Fruit fly (Drosophila melanogaster) whole organism, embryonic: ENCODE measurements around the gene CG42538.
A peak's percentile ranks its signal among the peaks of the same experiment; 100 is the strongest.

Source experiments
- CG11085 ChIP-seq: fragments of 200-800 bp; sonication (Bioruptor generic); IDR thresholded peaks from 2 replicates; pipeline ENCODE4 v1.3.6; 2022; ENCODE audit warnings: missing biosample characterization, missing genetic modification characterization
- CG11696 ChIP-seq: fragments of 200-800 bp; sonication (Bioruptor generic); IDR thresholded peaks from 2 replicates; pipeline ENCODE4 v1.3.6; 2022; ENCODE audit warnings: missing biosample characterization, missing genetic modification characterization
- CG1233 ChIP-seq: fragments of 200-800 bp; sonication (Bioruptor generic); optimal IDR thresholded peaks from 4 replicates; lab custom pipeline; 2018; ENCODE audit warnings: missing biosample characterization, mild to moderate bottlenecking, missing genetic modification characterization
- CG15073 ChIP-seq: fragments of 200-800 bp; sonication (Bioruptor generic); optimal IDR thresholded peaks from 2 replicates; lab custom pipeline; 2016; ENCODE audit warnings: missing biosample characterization, missing genetic modification characterization
- CG15601 ChIP-seq: fragments of 200-800 bp; sonication (Bioruptor generic); optimal IDR thresholded peaks from 3 replicates; lab custom pipeline; 2019; ENCODE audit warnings: missing biosample characterization, mild to moderate bottlenecking, missing genetic modification characterization, moderate library complexity
- CG1603 ChIP-seq: fragments of 200-800 bp; sonication (Bioruptor generic); optimal IDR thresholded peaks from 2 replicates; lab custom pipeline; 2019; ENCODE audit warnings: missing biosample characterization, mild to moderate bottlenecking, missing genetic modification characterization, moderate library complexity
- CG17912 ChIP-seq: fragments of 200-800 bp; sonication (Bioruptor generic); optimal IDR thresholded peaks from 2 replicates; lab custom pipeline; 2018; ENCODE audit warnings: missing biosample characterization, mild to moderate bottlenecking, missing genetic modification characterization
- CG1792 ChIP-seq: fragments of 200-800 bp; sonication (Bioruptor generic); optimal IDR thresholded peaks from 2 replicates; lab custom pipeline; 2016; ENCODE audit warnings: missing biosample characterization, missing genetic modification characterization
- CG2199 ChIP-seq: fragments of 200-800 bp; sonication (Bioruptor generic); IDR thresholded peaks from 3 replicates; pipeline ENCODE4 v1.3.6; 2022; ENCODE audit warnings: missing biosample characterization, missing genetic modification characterization
- CG31388 ChIP-seq: fragments of 200-800 bp; sonication (Bioruptor generic); optimal IDR thresholded peaks from 2 replicates; lab custom pipeline; 2016; ENCODE audit warnings: missing biosample characterization, missing genetic modification characterization
- CG3407 ChIP-seq: fragments of 200-800 bp; sonication (Bioruptor generic); optimal IDR thresholded peaks from 2 replicates; lab custom pipeline; 2018; ENCODE audit warnings: missing biosample characterization, mild to moderate bottlenecking, missing genetic modification characterization
- CG34422 ChIP-seq: fragments of 200-800 bp; sonication (Bioruptor generic); IDR thresholded peaks from 3 replicates; pipeline ENCODE4 v1.3.6; 2022; ENCODE audit warnings: missing biosample characterization, missing genetic modification characterization
- CG3838 ChIP-seq: fragments of 200-800 bp; sonication (Bioruptor generic); optimal IDR thresholded peaks from 3 replicates; lab custom pipeline; 2016; ENCODE audit warnings: missing biosample characterization, missing genetic modification characterization
- CG4360 ChIP-seq: fragments of 200-800 bp; sonication (Bioruptor generic); IDR thresholded peaks from 2 replicates; pipeline ENCODE4 v1.3.6; 2022; ENCODE audit warnings: missing biosample characterization, missing genetic modification characterization
- CG4854 ChIP-seq: fragments of 200-800 bp; sonication (Bioruptor generic); optimal IDR thresholded peaks from 2 replicates; lab custom pipeline; 2016; ENCODE audit warnings: missing biosample characterization, missing genetic modification characterization, inconsistent platforms
- CG6854 ChIP-seq: fragments of 200-800 bp; sonication (Bioruptor generic); optimal IDR thresholded peaks from 3 replicates; lab custom pipeline; 2017; ENCODE audit warnings: missing biosample characterization, mild to moderate bottlenecking, missing genetic modification characterization
- CG7963 ChIP-seq: fragments of 200-800 bp; sonication (Bioruptor generic); IDR thresholded peaks from 3 replicates; pipeline ENCODE4 v1.3.6; 2022; ENCODE audit warnings: missing biosample characterization, missing genetic modification characterization; ENCODE audit not compliant: partially characterized antibody
- CG8290 ChIP-seq, 3 experiments: fragments of 200-800 bp; sonication (Bioruptor generic); optimal IDR thresholded peaks; 2 replicates each; lab custom pipeline; 2016 to 2019; ENCODE audit warnings: missing biosample characterization in 3 of 3, missing genetic modification characterization in 3 of 3, mild to moderate bottlenecking in 2 of 3, moderate library complexity in 1 of 3
- CG8944 ChIP-seq: fragments of 200-800 bp; sonication (Bioruptor generic); optimal IDR thresholded peaks from 3 replicates; lab custom pipeline; 2016; ENCODE audit warnings: missing biosample characterization, missing genetic modification characterization
- CG9727 ChIP-seq: fragments of 200-800 bp; sonication (Bioruptor generic); optimal IDR thresholded peaks from 3 replicates; lab custom pipeline; 2017; ENCODE audit warnings: missing biosample characterization, mild to moderate bottlenecking, missing genetic modification characterization
- CG9876 ChIP-seq: fragments of 200-800 bp; sonication (Bioruptor generic); optimal IDR thresholded peaks from 2 replicates; lab custom pipeline; 2016; ENCODE audit warnings: missing biosample characterization, missing genetic modification characterization
- Camta ChIP-seq: fragments of 200-800 bp; sonication (Bioruptor generic); optimal IDR thresholded peaks from 2 replicates; lab custom pipeline; 2016; ENCODE audit warnings: missing biosample characterization, missing genetic modification characterization
- Dad ChIP-seq: fragments of 200-800 bp; sonication (Bioruptor generic); optimal IDR thresholded peaks from 3 replicates; lab custom pipeline; 2016; ENCODE audit warnings: missing biosample characterization, missing genetic modification characterization
- Dbx ChIP-seq: fragments of 200-800 bp; sonication (Bioruptor generic); IDR thresholded peaks from 3 replicates; pipeline ENCODE4 v1.3.6; 2022; ENCODE audit warnings: missing biosample characterization, missing genetic modification characterization
- Dll ChIP-seq: fragments of 200-800 bp; sonication (Bioruptor generic); IDR thresholded peaks from 4 replicates; pipeline ENCODE4 v1.3.6; 2022; ENCODE audit warnings: missing biosample characterization, missing genetic modification characterization; ENCODE audit not compliant: partially characterized antibody
- Dref ChIP-seq: fragments of 200-800 bp; sonication (Bioruptor generic); IDR thresholded peaks from 2 replicates; pipeline ENCODE4 v1.3.6; 2022; ENCODE audit warnings: missing biosample characterization, missing genetic modification characterization
- Ets97D ChIP-seq: fragments of 200-800 bp; sonication (Bioruptor generic); optimal IDR thresholded peaks from 3 replicates; lab custom pipeline; 2016; ENCODE audit warnings: missing biosample characterization, missing genetic modification characterization
- Gug ChIP-seq: fragments of 200-800 bp; sonication (Bioruptor generic); IDR thresholded peaks from 4 replicates; pipeline ENCODE4 v1.3.6; 2022; ENCODE audit warnings: missing biosample characterization, missing genetic modification characterization
- H15 ChIP-seq: fragments of 200-800 bp; sonication (Bioruptor generic); IDR thresholded peaks from 3 replicates; pipeline ENCODE4 v1.3.6; 2022; ENCODE audit warnings: missing biosample characterization, missing genetic modification characterization
- HLH54F ChIP-seq: fragments of 200-800 bp; sonication (Bioruptor generic); optimal IDR thresholded peaks from 3 replicates; lab custom pipeline; 2016; ENCODE audit warnings: missing biosample characterization, missing genetic modification characterization
- Nf-YB ChIP-seq: fragments of 200-800 bp; sonication (Bioruptor generic); optimal IDR thresholded peaks from 3 replicates; lab custom pipeline; 2019; ENCODE audit warnings: missing biosample characterization, mild to moderate bottlenecking, missing genetic modification characterization, moderate library complexity
- Poxn ChIP-seq: fragments of 200-800 bp; sonication (Bioruptor generic); IDR thresholded peaks from 2 replicates; pipeline ENCODE4 v1.3.6; 2022; ENCODE audit warnings: missing biosample characterization, missing genetic modification characterization
- Rfx ChIP-seq: fragments of 200-800 bp; sonication (Bioruptor generic); IDR thresholded peaks from 2 replicates; pipeline ENCODE4 v1.3.6; 2022; ENCODE audit warnings: missing biosample characterization, missing genetic modification characterization
- Xbp1 ChIP-seq: fragments of 200-800 bp; sonication (Bioruptor generic); optimal IDR thresholded peaks from 3 replicates; lab custom pipeline; 2016; ENCODE audit warnings: missing biosample characterization, mild to moderate bottlenecking, missing genetic modification characterization
- ap ChIP-seq: fragments of 200-800 bp; sonication (Bioruptor generic); IDR thresholded peaks from 2 replicates; pipeline ENCODE4 v1.3.6; 2022; ENCODE audit warnings: missing biosample characterization, missing genetic modification characterization
- ara ChIP-seq: fragments of 200-800 bp; sonication (Bioruptor generic); IDR thresholded peaks from 2 replicates; pipeline ENCODE4 v1.3.6; 2022; ENCODE audit warnings: missing biosample characterization, missing genetic modification characterization
- bigmax ChIP-seq: fragments of 200-800 bp; sonication (Bioruptor generic); optimal IDR thresholded peaks from 2 replicates; lab custom pipeline; 2018; ENCODE audit warnings: missing biosample characterization, mild to moderate bottlenecking, missing genetic modification characterization
- chm ChIP-seq: fragments of 200-800 bp; sonication (Bioruptor generic); IDR thresholded peaks from 2 replicates; pipeline ENCODE4 v1.3.6; 2022; ENCODE audit warnings: missing biosample characterization, missing genetic modification characterization
- crol ChIP-seq: fragments of 200-800 bp; sonication (Bioruptor generic); IDR thresholded peaks from 2 replicates; pipeline ENCODE4 v1.3.6; 2022; ENCODE audit warnings: missing biosample characterization, missing genetic modification characterization
- dm ChIP-seq: fragments of 200-800 bp; sonication (Bioruptor generic); optimal IDR thresholded peaks from 3 replicates; lab custom pipeline; 2016; ENCODE audit warnings: missing biosample characterization, missing genetic modification characterization
- ems ChIP-seq: fragments of 200-800 bp; sonication (Bioruptor generic); optimal IDR thresholded peaks from 3 replicates; lab custom pipeline; 2016; ENCODE audit warnings: missing biosample characterization, missing genetic modification characterization
- gfzf ChIP-seq: fragments of 200-800 bp; sonication (Bioruptor generic); optimal IDR thresholded peaks from 2 replicates; lab custom pipeline; 2016; ENCODE audit warnings: missing biosample characterization, mild to moderate bottlenecking, missing genetic modification characterization, moderate library complexity
- pan ChIP-seq, 4 experiments: fragments of >200 bp in 3 of 4; fragments of 200-800 bp in 1 of 4; sonication (Bioruptor generic) in 1 of 4; optimal IDR thresholded peaks in 3 of 4; IDR thresholded peaks in 1 of 4; 2 replicates each; pipeline versions ENCODE4 v1.3.6 to Lab custom; 2017 to 2022; ENCODE audit warnings: missing biosample characterization in 2 of 4, missing genetic modification characterization in 2 of 4, mixed read lengths in 1 of 4
- pita ChIP-seq: fragments of 200-800 bp; sonication (Bioruptor generic); optimal IDR thresholded peaks from 2 replicates; lab custom pipeline; 2017; ENCODE audit warnings: missing biosample characterization, mild to moderate bottlenecking, missing genetic modification characterization
- shn ChIP-seq: fragments of 200-800 bp; sonication (Bioruptor generic); optimal IDR thresholded peaks from 3 replicates; lab custom pipeline; 2016; ENCODE audit warnings: missing biosample characterization, missing genetic modification characterization
- sisA ChIP-seq: fragments of 200-800 bp; sonication (Bioruptor generic); IDR thresholded peaks from 2 replicates; pipeline ENCODE4 v1.3.6; 2022; ENCODE audit warnings: missing biosample characterization, missing genetic modification characterization
- sob ChIP-seq: fragments of 200-800 bp; sonication (Bioruptor generic); IDR thresholded peaks from 2 replicates; pipeline ENCODE4 v1.3.6; 2022; ENCODE audit warnings: missing biosample characterization, missing genetic modification characterization
- tin ChIP-seq: fragments of 200-800 bp; sonication (Bioruptor generic); optimal IDR thresholded peaks from 3 replicates; lab custom pipeline; 2016; ENCODE audit warnings: missing biosample characterization, missing genetic modification characterization
- zen2 ChIP-seq: fragments of 200-800 bp; sonication (Bioruptor generic); IDR thresholded peaks from 3 replicates; pipeline ENCODE4 v1.3.6; 2022; ENCODE audit warnings: missing biosample characterization, missing genetic modification characterization; ENCODE audit not compliant: partially characterized antibody

The CG42538 gene

DNA sequence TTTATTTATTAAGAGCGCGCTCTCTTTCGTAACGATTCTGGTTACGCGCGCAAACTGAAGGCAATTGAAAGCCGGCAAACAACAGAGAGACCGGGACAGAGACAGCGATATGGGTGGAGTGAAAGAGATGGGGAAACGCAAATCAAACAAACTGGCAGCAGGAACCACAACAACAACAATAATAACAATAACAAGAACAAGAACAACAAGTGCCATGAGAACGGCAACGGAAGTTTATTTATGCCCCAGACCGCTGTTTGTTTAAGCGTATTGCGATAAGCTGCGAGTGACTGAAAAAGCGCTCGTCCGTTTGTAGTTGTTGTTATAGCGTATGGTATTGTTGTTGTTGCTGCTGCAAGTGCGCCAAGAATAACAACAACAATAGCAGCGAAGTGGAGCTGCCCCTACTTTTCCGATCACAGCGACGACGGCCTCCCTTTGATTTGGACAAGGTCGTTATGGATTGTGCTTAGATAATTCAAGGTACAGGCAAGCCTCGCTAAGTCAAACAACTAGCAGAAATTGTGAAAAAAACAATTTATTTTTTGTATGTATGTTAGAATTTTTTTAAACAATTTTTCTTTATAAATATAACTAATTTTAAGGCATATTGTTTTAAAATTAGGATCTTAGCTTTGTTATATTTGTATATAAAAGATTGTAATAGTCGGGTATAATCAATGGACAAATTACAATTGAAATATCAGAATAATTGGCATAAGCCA, 8.1 kb upstream of the CG42538 start (continued):
- TF ChIP-seq shn (peak; percentile 56), Nf-YB (GFP tag; lab: Kevin White, UChicago) (peak; percentile 43), sob (peak; percentile 80), ara (GFP tag; lab: Robert Waterston, UW) (peak; percentile 86), HLH54F (GFP tag; lab: Kevin White, UChicago) (peak; percentile 4), zen2 (GFP tag; lab: Robert Waterston, UW) (no peak), Gug (GFP tag; lab: Robert Waterston, UW) (no peak; the same call in 3 of the 4 replicates), CG9727 (GFP tag; lab: Kevin White, UChicago) (peak; percentile 75), CG11696 (GFP tag; lab: Robert Waterston, UW) (no peak), CG3407 (GFP tag; lab: Kevin White, UChicago) (peak; percentile 76), ap (GFP tag; lab: Robert Waterston, UW) (peak; percentile 44; the same call in 1 of the 2 replicates), bigmax (peak; percentile 34), CG17912 (GFP tag; lab: Kevin White, UChicago) (peak; percentile 39), pan (optimal IDR thresholded peaks at IDR 0.05; lab: Kevin White, UChicago) (no peak), pan (GFP tag; optimal IDR thresholded peaks at IDR 0.05 in 1 of 2, IDR thresholded peaks at IDR 0.05 in 1 of 2) (peak in 1 of 2 experiments; percentile 78), CG8290 (GFP tag; optimal IDR thresholded peaks at IDR 0.05; lab: Kevin White, UChicago) (peak; percentile 73), CG8290 (tag; optimal IDR thresholded peaks at IDR 0.05; lab: Kevin White, UChicago) (peak; percentile 77 to 83), CG9876 (peak; percentile 44), CG6854 (GFP tag; lab: Kevin White, UChicago) (peak; percentile 72), Dref (GFP tag; lab: Robert Waterston, UW) (no peak), Camta (GFP tag; lab: Kevin White, UChicago) (peak; percentile 55), Dll (no peak), H15 (GFP tag; lab: Robert Waterston, UW) (peak; percentile 58; the same call in 2 of the 3 replicates), CG2199 (GFP tag; lab: Robert Waterston, UW) (peak; percentile 66; the same call in 1 of the 3 replicates), CG1603 (tag; lab: Kevin White, UChicago) (peak; percentile 77), CG15601 (peak; percentile 87), pita (no peak), ems (GFP tag; lab: Kevin White, UChicago) (peak; percentile 14), gfzf (no peak), chm (GFP tag; lab: Robert Waterston, UW) (peak; percentile 87; the same call in 1 of the 2 replicates), Dbx (GFP tag; lab: Robert Waterston, UW) (peak; percentile 54; the same call in 1 of the 3 replicates), CG1792 (GFP tag; lab: Kevin White, UChicago) (peak; percentile 63), CG1233 (GFP tag; lab: Kevin White, UChicago) (peak; percentile 68), dm (GFP tag; lab: Kevin White, UChicago) (peak; percentile 45), Rfx (GFP tag; lab: Robert Waterston, UW) (no peak; the same call in 1 of the 2 replicates), CG8944 (GFP tag; lab: Kevin White, UChicago) (peak; percentile 48), CG4360 (GFP tag; lab: Robert Waterston, UW) (peak; percentile 97), CG7963 (GFP tag; lab: Robert Waterston, UW) (no peak), CG31388 (GFP tag; lab: Kevin White, UChicago) (no peak), Poxn (GFP tag; lab: Robert Waterston, UW) (no peak), CG15073 (no peak), CG11085 (GFP tag; lab: Robert Waterston, UW) (no peak), CG3838 (GFP tag; lab: Kevin White, UChicago) (peak; percentile 23), CG4854 (GFP tag; lab: Kevin White, UChicago) (peak; percentile 38), sisA (GFP tag; lab: Robert Waterston, UW) (peak; percentile 33; the same call in 1 of the 2 replicates), Xbp1 (no peak), crol (GFP tag; lab: Robert Waterston, UW) (peak; percentile 45; the same call in 1 of the 2 replicates), CG34422 (GFP tag; lab: Robert Waterston, UW) (peak; percentile 70; the same call in 1 of the 3 replicates), tin (no peak), Dad (peak; percentile 32), Ets97D (GFP tag; lab: Kevin White, UChicago) (no peak)
